Fruit fly (Drosophila melanogaster) whole organism, wandering third instar larva: ENCODE data around the gene Tlk.

ENCODE experiments used
- fru ChIP-seq: fragments of 200-800 bp; sonication (Bioruptor generic); optimal IDR thresholded peaks from 3 replicates; lab custom pipeline; 2016; ENCODE audit warnings: missing biosample characterization, mild to moderate bottlenecking, missing genetic modification characterization
- woc ChIP-seq: sonication (Bioruptor generic); optimal IDR thresholded peaks from 2 replicates; lab custom pipeline; 2016; ENCODE audit warnings: missing biosample characterization, mild to moderate bottlenecking, missing genetic modification characterization

dm6 chrX:3743891-3744491 lies 24.2 kb downstream of the Tlk start:
- peak; percentile 66 for TF ChIP-seq fru
- no peak for TF ChIP-seq woc (GFP tag; lab: Kevin White, UChicago)
